Fruit fly (Drosophila melanogaster) whole organism, embryonic: ENCODE measurements around the gene CG8509.

ENCODE experiments used
- Asciz ChIP-seq: fragments of 200-800 bp; sonication (Bioruptor generic); optimal IDR thresholded peaks from 2 replicates; lab custom pipeline; 2017; ENCODE audit warnings: missing biosample characterization, mild to moderate bottlenecking, missing genetic modification characterization, missing genetic modification reagents
- Atf6 ChIP-seq: fragments of 200-800 bp; sonication (Bioruptor generic); IDR thresholded peaks from 2 replicates; pipeline ENCODE4 v1.3.6; 2022; ENCODE audit warnings: missing biosample characterization, missing genetic modification characterization
- CG1024 ChIP-seq: fragments of 200-800 bp; sonication (Bioruptor generic); IDR thresholded peaks from 2 replicates; pipeline ENCODE4 v1.3.6; 2022; ENCODE audit warnings: missing biosample characterization, missing genetic modification characterization
- CG10543 ChIP-seq: fragments of 200-800 bp; sonication (Bioruptor generic); optimal IDR thresholded peaks from 3 replicates; lab custom pipeline; 2017; ENCODE audit warnings: missing biosample characterization, mild to moderate bottlenecking, missing genetic modification characterization, moderate library complexity
- CG11247 ChIP-seq: fragments of 200-800 bp; sonication (Bioruptor generic); IDR thresholded peaks from 2 replicates; pipeline ENCODE4 v1.3.6; 2022; ENCODE audit warnings: missing biosample characterization, missing genetic modification characterization
- CG11560 ChIP-seq: fragments of 200-800 bp; sonication (Bioruptor generic); IDR thresholded peaks from 3 replicates; pipeline ENCODE4 v1.3.6; 2022; ENCODE audit warnings: missing biosample characterization, missing genetic modification characterization
- CG13287 ChIP-seq: fragments of 200-800 bp; sonication (Bioruptor generic); IDR thresholded peaks from 2 replicates; pipeline ENCODE4 v1.3.6; 2022; ENCODE audit warnings: missing biosample characterization, missing genetic modification characterization; ENCODE audit not compliant: partially characterized antibody
- CG13775 ChIP-seq: fragments of 200-800 bp; sonication (Bioruptor generic); optimal IDR thresholded peaks from 3 replicates; lab custom pipeline; 2017; ENCODE audit warnings: missing biosample characterization, mild to moderate bottlenecking, missing genetic modification characterization
- CG14050 ChIP-seq: fragments of 200-800 bp; sonication (Bioruptor generic); IDR thresholded peaks from 3 replicates; pipeline ENCODE4 v1.3.6; 2022; ENCODE audit warnings: missing biosample characterization, missing genetic modification characterization
- CG15011 ChIP-seq: fragments of 200-800 bp; sonication (Bioruptor generic); optimal IDR thresholded peaks from 3 replicates; lab custom pipeline; 2018; ENCODE audit warnings: missing biosample characterization, mild to moderate bottlenecking, missing genetic modification characterization
- CG15514 ChIP-seq: fragments of 200-800 bp; sonication (Bioruptor generic); optimal IDR thresholded peaks from 3 replicates; lab custom pipeline; 2017; ENCODE audit warnings: missing biosample characterization, missing genetic modification characterization, mild to moderate bottlenecking, moderate library complexity, missing genetic modification reagents
- CG15696 ChIP-seq: fragments of 200-800 bp; sonication (Bioruptor generic); optimal IDR thresholded peaks from 2 replicates; lab custom pipeline; 2019; ENCODE audit warnings: missing biosample characterization, mild to moderate bottlenecking, missing genetic modification characterization, moderate library complexity
- CG1602 ChIP-seq: fragments of 200-800 bp; sonication (Bioruptor generic); optimal IDR thresholded peaks from 3 replicates; lab custom pipeline; 2016; ENCODE audit warnings: missing biosample characterization, missing genetic modification characterization
- CG16779 ChIP-seq: fragments of 200-800 bp; sonication (Bioruptor generic); IDR thresholded peaks from 2 replicates; pipeline ENCODE4 v1.3.6; 2022; ENCODE audit warnings: missing biosample characterization, missing genetic modification characterization
- CG17802 ChIP-seq: fragments of 200-800 bp; sonication (Bioruptor generic); optimal IDR thresholded peaks from 2 replicates; lab custom pipeline; 2018; ENCODE audit warnings: missing biosample characterization, mild to moderate bottlenecking, missing genetic modification characterization, moderate library complexity
- CG30020 ChIP-seq: fragments of 200-800 bp; optimal IDR thresholded peaks from 2 replicates; lab custom pipeline; 2019; ENCODE audit warnings: missing biosample characterization, mild to moderate bottlenecking, missing genetic modification characterization, moderate library complexity
- CG4328 ChIP-seq: fragments of 200-800 bp; sonication (Bioruptor generic); optimal IDR thresholded peaks from 3 replicates; lab custom pipeline; 2017; ENCODE audit warnings: missing biosample characterization, missing genetic modification reagents, missing genetic modification characterization
- CG9797 ChIP-seq: fragments of 200-800 bp; sonication (Bioruptor generic); optimal IDR thresholded peaks from 3 replicates; lab custom pipeline; 2018; ENCODE audit warnings: missing biosample characterization, mild to moderate bottlenecking, missing genetic modification characterization
- Chrac-16 ChIP-seq: fragments of 200-800 bp; sonication (Bioruptor generic); optimal IDR thresholded peaks from 3 replicates; lab custom pipeline; 2016; ENCODE audit warnings: missing biosample characterization, missing genetic modification characterization
- CoRest ChIP-seq: fragments of 200-800 bp; sonication (Bioruptor generic); optimal IDR thresholded peaks from 3 replicates; lab custom pipeline; 2018; ENCODE audit warnings: missing biosample characterization, mild to moderate bottlenecking, missing genetic modification characterization, moderate library complexity
- D ChIP-seq, 2 experiments: fragments of 200-800 bp in 1 of 2; fragments of >200 bp in 1 of 2; sonication (Bioruptor generic) in 1 of 2; optimal IDR thresholded peaks; 2 replicates in 1 of 2; 3 replicates in 1 of 2; lab custom pipeline; 2017; ENCODE audit warnings: mild to moderate bottlenecking in 1 of 2, missing biosample characterization in 1 of 2, missing genetic modification characterization in 1 of 2, missing genetic modification reagents in 1 of 2
- Doc2 ChIP-seq: fragments of 200-800 bp; sonication (Bioruptor generic); IDR thresholded peaks from 2 replicates; pipeline ENCODE4 v1.3.6; 2022; ENCODE audit warnings: missing biosample characterization, missing genetic modification characterization
- Dref ChIP-seq: fragments of 200-800 bp; sonication (Bioruptor generic); IDR thresholded peaks from 2 replicates; pipeline ENCODE4 v1.3.6; 2022; ENCODE audit warnings: missing biosample characterization, missing genetic modification characterization
- Drgx ChIP-seq: fragments of 200-800 bp; sonication (Bioruptor generic); IDR thresholded peaks from 2 replicates; pipeline ENCODE4 v1.3.6; 2022; ENCODE audit warnings: missing biosample characterization, missing genetic modification characterization
- Eip74EF ChIP-seq, 2 experiments: fragments of 200-800 bp in 1 of 2; fragments of >200 bp in 1 of 2; sonication (Bioruptor generic) in 1 of 2; optimal IDR thresholded peaks; 2 replicates each; lab custom pipeline; 2017 to 2019; ENCODE audit warnings: missing biosample characterization in 2 of 2, missing genetic modification characterization in 2 of 2, mild to moderate bottlenecking in 1 of 2, moderate library complexity in 1 of 2
- Hand ChIP-seq: fragments of 200-800 bp; sonication (Bioruptor generic); optimal IDR thresholded peaks from 2 replicates; lab custom pipeline; 2017; ENCODE audit warnings: mild to moderate bottlenecking, missing biosample characterization, missing genetic modification reagents, missing genetic modification characterization
- NfI ChIP-seq: fragments of 200-800 bp; sonication (Bioruptor generic); optimal IDR thresholded peaks from 3 replicates; lab custom pipeline; 2018; ENCODE audit warnings: missing biosample characterization, mild to moderate bottlenecking, missing genetic modification characterization, moderate library complexity
- Pdp1 ChIP-seq, 2 experiments: fragments of 200-800 bp; sonication (Bioruptor generic); optimal IDR thresholded peaks; 3 replicates each; lab custom pipeline; 2016; ENCODE audit warnings: missing biosample characterization in 2 of 2, missing genetic modification characterization in 2 of 2, mild to moderate bottlenecking in 1 of 2, moderate library complexity in 1 of 2
- Rx ChIP-seq: fragments of 200-800 bp; sonication (Bioruptor generic); IDR thresholded peaks from 2 replicates; pipeline ENCODE4 v1.3.6; 2022; ENCODE audit warnings: missing biosample characterization, missing genetic modification characterization
- Six4 ChIP-seq: fragments of 200-800 bp; sonication (Bioruptor generic); optimal IDR thresholded peaks from 2 replicates; lab custom pipeline; 2016; ENCODE audit warnings: missing biosample characterization, missing genetic modification characterization
- Trl ChIP-seq, 3 experiments: fragments of >200 bp in 2 of 3; fragments of 200-800 bp in 1 of 3; sonication (Bioruptor generic) in 1 of 3; optimal IDR thresholded peaks; 2 replicates in 1 of 3; 3 replicates in 2 of 3; lab custom pipeline; 2016 to 2017; ENCODE audit warnings: missing biosample characterization in 1 of 3, missing genetic modification characterization in 1 of 3
- crp ChIP-seq, 2 experiments: fragments of 200-800 bp; sonication (Bioruptor generic); optimal IDR thresholded peaks; 2 replicates in 1 of 2; 3 replicates in 1 of 2; lab custom pipeline; 2017; ENCODE audit warnings: missing biosample characterization in 2 of 2, missing genetic modification characterization in 2 of 2, mild to moderate bottlenecking in 1 of 2, moderate library complexity in 1 of 2
- esg ChIP-seq: fragments of 200-800 bp; sonication (Bioruptor generic); conservative IDR thresholded peaks from 2 replicates; pipeline ENCODE4 v1.3.6; 2022; ENCODE audit warnings: missing biosample characterization, missing genetic modification characterization
- grau ChIP-seq: fragments of 200-800 bp; optimal IDR thresholded peaks from 3 replicates; lab custom pipeline; 2019; ENCODE audit warnings: missing biosample characterization, mild to moderate bottlenecking, missing genetic modification characterization, moderate library complexity
- hth ChIP-seq: fragments of >200 bp; optimal IDR thresholded peaks from 2 replicates; lab custom pipeline; 2017; ENCODE audit warnings: inconsistent platforms
- ind ChIP-seq: fragments of 200-800 bp; sonication (Bioruptor generic); optimal IDR thresholded peaks from 3 replicates; lab custom pipeline; 2016; ENCODE audit warnings: missing biosample characterization, missing genetic modification characterization
- inv ChIP-seq: fragments of 200-800 bp; sonication (Bioruptor generic); IDR thresholded peaks from 2 replicates; pipeline ENCODE4 v1.3.6; 2022; ENCODE audit warnings: missing biosample characterization, missing genetic modification characterization; ENCODE audit not compliant: partially characterized antibody
- kah ChIP-seq: fragments of 200-800 bp; sonication (Bioruptor generic); optimal IDR thresholded peaks from 2 replicates; lab custom pipeline; 2018; ENCODE audit warnings: missing biosample characterization, mild to moderate bottlenecking, missing genetic modification characterization
- ken ChIP-seq: fragments of 200-800 bp; sonication (Bioruptor generic); IDR thresholded peaks from 3 replicates; pipeline ENCODE4 v1.3.6; 2022; ENCODE audit warnings: missing biosample characterization, missing genetic modification characterization
- nerfin-1 ChIP-seq: fragments of 200-800 bp; sonication (Bioruptor generic); optimal IDR thresholded peaks from 3 replicates; lab custom pipeline; 2019; ENCODE audit warnings: missing biosample characterization, mild to moderate bottlenecking, missing genetic modification characterization, moderate library complexity
- nerfin-2 ChIP-seq: fragments of 200-800 bp; sonication (Bioruptor generic); IDR thresholded peaks from 2 replicates; pipeline ENCODE4 v1.3.6; 2022; ENCODE audit warnings: missing biosample characterization, missing genetic modification characterization; ENCODE audit not compliant: partially characterized antibody
- pan ChIP-seq, 4 experiments: fragments of >200 bp in 3 of 4; fragments of 200-800 bp in 1 of 4; sonication (Bioruptor generic) in 1 of 4; optimal IDR thresholded peaks in 3 of 4; IDR thresholded peaks in 1 of 4; 2 replicates each; pipeline versions ENCODE4 v1.3.6 to Lab custom; 2017 to 2022; ENCODE audit warnings: missing biosample characterization in 2 of 4, missing genetic modification characterization in 2 of 4, mixed read lengths in 1 of 4
- peb ChIP-seq: fragments of 200-800 bp; sonication (Bioruptor generic); IDR thresholded peaks from 2 replicates; pipeline ENCODE4 v1.3.6; 2022; ENCODE audit warnings: missing biosample characterization, missing genetic modification characterization
- pros ChIP-seq: fragments of 200-800 bp; sonication (Bioruptor generic); optimal IDR thresholded peaks from 3 replicates; lab custom pipeline; 2019; ENCODE audit warnings: missing biosample characterization, mild to moderate bottlenecking, missing genetic modification characterization, moderate library complexity
- shn ChIP-seq: fragments of 200-800 bp; sonication (Bioruptor generic); optimal IDR thresholded peaks from 3 replicates; lab custom pipeline; 2016; ENCODE audit warnings: missing biosample characterization, missing genetic modification characterization
- sim ChIP-seq: fragments of 200-800 bp; sonication (Bioruptor generic); IDR thresholded peaks from 2 replicates; pipeline ENCODE4 v1.3.6; 2022; ENCODE audit warnings: missing biosample characterization, missing genetic modification characterization
- sug ChIP-seq: fragments of 200-800 bp; optimal IDR thresholded peaks from 2 replicates; lab custom pipeline; 2019; ENCODE audit warnings: missing biosample characterization, mild to moderate bottlenecking, missing genetic modification characterization, moderate library complexity

The CG8509 gene

dm6 chrX:15760447-15761297 lies 48.7 kb upstream of the CG8509 start, which contains the start of the genes Graf and mRpL3 (continued):
- TF ChIP-seq crp (GFP tag; optimal IDR thresholded peaks at IDR 0.05; lab: Kevin White, UChicago) (no peak), CoRest (tag; lab: Kevin White, UChicago) (no peak), CG17802 (tag; lab: Kevin White, UChicago) (peak; percentile 74), Six4 (GFP tag; lab: Kevin White, UChicago) (no peak), sim (no peak), peb (GFP tag; lab: Robert Waterston, UW) (no peak), Dref (GFP tag; lab: Robert Waterston, UW) (peak; percentile 93), Rx (GFP tag; lab: Robert Waterston, UW) (no peak), Drgx (GFP tag; lab: Robert Waterston, UW) (no peak), NfI (no peak), ind (GFP tag; lab: Kevin White, UChicago) (no peak), CG30020 (tag; lab: Kevin White, UChicago) (peak; percentile 96), CG1024 (GFP tag; lab: Robert Waterston, UW) (peak; percentile 11; the same call in 1 of the 2 replicates), CG10543 (GFP tag; lab: Kevin White, UChicago) (no peak), CG13775 (GFP tag; lab: Kevin White, UChicago) (peak; percentile 5), CG13287 (GFP tag; lab: Robert Waterston, UW) (peak; percentile 86), sug (tag; lab: Kevin White, UChicago) (no peak), shn (GFP tag; lab: Kevin White, UChicago) (no peak), CG11247 (no peak), inv (GFP tag; lab: Robert Waterston, UW) (peak; percentile 88), CG15514 (peak; percentile 19), CG14050 (GFP tag; lab: Robert Waterston, UW) (no peak), nerfin-2 (GFP tag; lab: Robert Waterston, UW) (peak; percentile 92), ken (no peak), Eip74EF (GFP tag; optimal IDR thresholded peaks at IDR 0.05; lab: Kevin White, UChicago) (no peak), CG1602 (GFP tag; lab: Kevin White, UChicago) (no peak), CG15696 (tag; lab: Kevin White, UChicago) (no peak), kah (GFP tag; lab: Kevin White, UChicago) (peak; percentile 96), Atf6 (GFP tag; lab: Robert Waterston, UW) (no peak), Hand (GFP tag; lab: Kevin White, UChicago) (no peak), grau (no peak), esg (GFP tag; lab: Robert Waterston, UW) (no peak), CG15011 (GFP tag; lab: Kevin White, UChicago) (no peak), CG11560 (tag; lab: Robert Waterston, UW) (no peak), CG9797 (GFP tag; lab: Kevin White, UChicago) (no peak), nerfin-1 (tag; lab: Kevin White, UChicago) (no peak), pros (GFP tag; lab: Kevin White, UChicago) (no peak), CG16779 (GFP tag; lab: Robert Waterston, UW) (no peak), Doc2 (GFP tag; lab: Robert Waterston, UW) (no peak), pan (optimal IDR thresholded peaks at IDR 0.05; lab: Kevin White, UChicago) (no peak), pan (GFP tag; optimal IDR thresholded peaks at IDR 0.05 in 1 of 2, IDR thresholded peaks at IDR 0.05 in 1 of 2) (no peak), Pdp1 (GFP tag; optimal IDR thresholded peaks at IDR 0.05; lab: Kevin White, UChicago) (no peak), hth (no peak), D (optimal IDR thresholded peaks at IDR 0.05; lab: Kevin White, UChicago) (no peak), D (GFP tag; optimal IDR thresholded peaks at IDR 0.05; lab: Kevin White, UChicago) (no peak), Chrac-16 (no peak), Trl (optimal IDR thresholded peaks at IDR 0.05; lab: Kevin White, UChicago) (no peak), Trl (GFP tag; optimal IDR thresholded peaks at IDR 0.05; lab: Kevin White, UChicago) (no peak), CG4328 (no peak), Asciz (GFP tag; lab: Kevin White, UChicago) (no peak)
